Worm (Caenorhabditis elegans) whole organism, L4 larva: ENCODE results near the gene rsr-2.

Experiments
- F26F4.8 ChIP-seq: fragments of 200-800 bp; sonication (Bioruptor generic); conservative IDR thresholded peaks from 2 replicates; pipeline ENCODE4 v1.3.6; 2022; ENCODE audit warnings: missing genetic modification characterization, missing compliant biosample characterization
- F37D6.2 ChIP-seq: sonication (generic microtip); optimal IDR thresholded peaks from 2 replicates; lab custom pipeline; 2016; ENCODE audit warnings: mild to moderate bottlenecking, missing genetic modification characterization, missing compliant biosample characterization
- F44E2.7 ChIP-seq: fragments of 200-800 bp; sonication (Bioruptor generic); IDR thresholded peaks from 2 replicates; pipeline ENCODE4 v2.1.2; 2022; ENCODE audit warnings: missing genetic modification characterization, missing compliant biosample characterization
- R02D3.7 ChIP-seq: fragments of 150-350 bp; sonication (generic microtip); optimal IDR thresholded peaks from 3 replicates; lab custom pipeline; 2014; ENCODE audit warnings: missing biosample characterization, missing genetic modification characterization
- Y5F2A.4 ChIP-seq: fragments of 200-800 bp; sonication (Bioruptor generic); optimal IDR thresholded peaks from 2 replicates; lab custom pipeline; 2018; ENCODE audit warnings: mild to moderate bottlenecking, missing genetic modification characterization, missing compliant biosample characterization
- ZK337.2 ChIP-seq: fragments of 200-800 bp; sonication (Bioruptor generic); IDR thresholded peaks from 2 replicates; pipeline ENCODE4 v1.3.6; 2022; ENCODE audit warnings: missing genetic modification reagents, missing genetic modification characterization, missing compliant biosample characterization
- ZK546.5 ChIP-seq, 2 experiments: sonication (generic microtip); optimal IDR thresholded peaks; 2 replicates each; lab custom pipeline; 2017; ENCODE audit warnings: missing biosample characterization in 2 of 2, missing genetic modification characterization in 2 of 2
- aly-2 ChIP-seq: sonication (generic microtip); optimal IDR thresholded peaks from 2 replicates; lab custom pipeline; 2018; ENCODE audit warnings: missing biosample characterization, missing genetic modification characterization
- ama-1 ChIP-seq: fragments of 150-350 bp; optimal IDR thresholded peaks from 2 replicates; lab custom pipeline; 2014; ENCODE audit warnings: inconsistent platforms, mixed read lengths
- arid-1 ChIP-seq: fragments of 200-800 bp; sonication (Bioruptor generic); conservative IDR thresholded peaks from 2 replicates; pipeline ENCODE4 v1.3.6; 2022; ENCODE audit warnings: missing genetic modification reagents, missing genetic modification characterization, missing compliant biosample characterization
- ceh-20 ChIP-seq: fragments of 200-800 bp; sonication (Bioruptor generic); IDR thresholded peaks from 2 replicates; pipeline ENCODE4 v1.3.6; 2022; ENCODE audit warnings: missing genetic modification reagents, missing genetic modification characterization, missing compliant biosample characterization
- ceh-28 ChIP-seq: fragments of 150-350 bp; optimal IDR thresholded peaks from 2 replicates; lab custom pipeline; 2014; ENCODE audit warnings: missing biosample characterization, missing genetic modification reagents, missing genetic modification characterization
- ceh-32 ChIP-seq: sonication (generic microtip); optimal IDR thresholded peaks from 2 replicates; lab custom pipeline; 2016; ENCODE audit warnings: mild to moderate bottlenecking, missing genetic modification characterization, missing compliant biosample characterization; ENCODE audit not compliant: poor library complexity
- ceh-44 ChIP-seq: fragments of 200-800 bp; sonication (Bioruptor generic); IDR thresholded peaks from 2 replicates; pipeline ENCODE4 v1.3.6; 2022; ENCODE audit warnings: missing genetic modification reagents, missing genetic modification characterization, missing compliant biosample characterization
- cey-2 ChIP-seq: sonication (generic microtip); optimal IDR thresholded peaks from 3 replicates; lab custom pipeline; 2017; ENCODE audit warnings: missing genetic modification characterization, mild to moderate bottlenecking, missing compliant biosample characterization, antibody characterized with exemption, borderline replicate concordance; ENCODE audit not compliant: insufficient read depth
- dmd-6 ChIP-seq: fragments of 200-800 bp; sonication (Bioruptor generic); IDR thresholded peaks from 2 replicates; pipeline ENCODE4 v1.3.6; 2022; ENCODE audit warnings: missing genetic modification reagents, missing genetic modification characterization, missing compliant biosample characterization
- dmd-8 ChIP-seq: fragments of 200-800 bp; sonication (Bioruptor generic); IDR thresholded peaks from 2 replicates; pipeline ENCODE4 v1.3.6; 2022; ENCODE audit warnings: missing genetic modification characterization, missing compliant biosample characterization
- dmd-9 ChIP-seq: fragments of 200-800 bp; sonication (Bioruptor generic); IDR thresholded peaks from 2 replicates; pipeline ENCODE4 v1.3.6; 2022; ENCODE audit warnings: missing genetic modification reagents, missing genetic modification characterization, missing compliant biosample characterization
- dpl-1 ChIP-seq: fragments of 150-350 bp; optimal IDR thresholded peaks from 2 replicates; lab custom pipeline; 2014; ENCODE audit warnings: missing biosample characterization, missing genetic modification reagents, missing genetic modification characterization
- egl-27 ChIP-seq: sonication (generic microtip); optimal IDR thresholded peaks from 3 replicates; lab custom pipeline; 2017; ENCODE audit warnings: missing biosample characterization, missing genetic modification reagents, missing genetic modification characterization
- fkh-10 ChIP-seq: fragments of 150-350 bp; optimal IDR thresholded peaks from 2 replicates; lab custom pipeline; 2014; ENCODE audit warnings: missing biosample characterization, missing genetic modification reagents, missing genetic modification characterization
- gei-8 ChIP-seq: fragments of 200-800 bp; sonication (Bioruptor generic); optimal IDR thresholded peaks from 2 replicates; lab custom pipeline; 2018; ENCODE audit warnings: mild to moderate bottlenecking, missing genetic modification characterization, missing compliant biosample characterization
- hif-1 ChIP-seq, 2 experiments: sonication (generic microtip); optimal IDR thresholded peaks; 2 replicates each; lab custom pipeline; 2016 to 2017; ENCODE audit warnings: missing compliant biosample characterization in 2 of 2, missing genetic modification characterization in 2 of 2, missing genetic modification reagents in 2 of 2, missing genotype in 2 of 2, mild to moderate bottlenecking in 1 of 2
- hlh-11 ChIP-seq: fragments of 200-800 bp; sonication (Bioruptor generic); optimal IDR thresholded peaks from 2 replicates; lab custom pipeline; 2018; ENCODE audit warnings: mild to moderate bottlenecking, missing genetic modification characterization, missing compliant biosample characterization
- lin-1 ChIP-seq: fragments of 200-800 bp; sonication (Bioruptor generic); IDR thresholded peaks from 2 replicates; pipeline ENCODE4 v1.3.6; 2022; ENCODE audit warnings: missing genetic modification reagents, missing genetic modification characterization, missing compliant biosample characterization
- lin-13 ChIP-seq: fragments of 150-350 bp; optimal IDR thresholded peaks from 2 replicates; lab custom pipeline; 2014; ENCODE audit warnings: missing biosample characterization, missing genetic modification reagents, missing genetic modification characterization
- lin-29 ChIP-seq: fragments of 200-800 bp; sonication (Bioruptor generic); IDR thresholded peaks from 2 replicates; pipeline ENCODE4 v1.3.6; 2022; ENCODE audit warnings: missing genetic modification reagents, missing genetic modification characterization, missing compliant biosample characterization
- lin-38 ChIP-seq: fragments of 200-800 bp; sonication (Bioruptor generic); IDR thresholded peaks from 2 replicates; pipeline ENCODE4 v1.3.6; 2022; ENCODE audit warnings: missing genetic modification reagents, missing genetic modification characterization, missing compliant biosample characterization
- madf-9 ChIP-seq: fragments of 200-800 bp; sonication (Bioruptor generic); conservative IDR thresholded peaks from 2 replicates; pipeline ENCODE4 v1.3.6; 2022; ENCODE audit warnings: missing genetic modification reagents, missing genetic modification characterization, missing compliant biosample characterization
- mdt-29 ChIP-seq: fragments of 200-800 bp; sonication (Bioruptor generic); IDR thresholded peaks from 2 replicates; pipeline ENCODE4 v1.3.6; 2022; ENCODE audit warnings: missing genetic modification reagents, missing genetic modification characterization, missing compliant biosample characterization
- mep-1 ChIP-seq: fragments of 150-350 bp; sonication (generic microtip); optimal IDR thresholded peaks from 3 replicates; lab custom pipeline; 2014; ENCODE audit warnings: missing biosample characterization, missing genetic modification characterization
- mes-2 ChIP-seq: sonication (generic microtip); optimal IDR thresholded peaks from 2 replicates; lab custom pipeline; 2016; ENCODE audit warnings: missing genotype, mild to moderate bottlenecking, missing genetic modification characterization, missing compliant biosample characterization; ENCODE audit not compliant: poor library complexity, severe bottlenecking
- nhr-111 ChIP-seq: fragments of 200-800 bp; sonication (Bioruptor generic); optimal IDR thresholded peaks from 2 replicates; lab custom pipeline; 2018; ENCODE audit warnings: mild to moderate bottlenecking, missing genetic modification characterization, missing compliant biosample characterization
- nhr-25 ChIP-seq: sonication (generic microtip); optimal IDR thresholded peaks from 2 replicates; lab custom pipeline; 2017; ENCODE audit warnings: missing genetic modification characterization, mild to moderate bottlenecking, missing compliant biosample characterization, antibody characterized with exemption, moderate library complexity, borderline replicate concordance; ENCODE audit not compliant: insufficient read depth
- nhr-41 ChIP-seq: fragments of 200-800 bp; sonication (Bioruptor generic); IDR thresholded peaks from 2 replicates; pipeline ENCODE4 v1.3.6; 2022; ENCODE audit warnings: missing genetic modification reagents, missing genetic modification characterization, missing compliant biosample characterization
- nhr-6 ChIP-seq: fragments of 150-350 bp; optimal IDR thresholded peaks from 2 replicates; lab custom pipeline; 2014; ENCODE audit warnings: missing biosample characterization, missing genetic modification characterization
- nhr-76 ChIP-seq: fragments of 150-350 bp; optimal IDR thresholded peaks from 2 replicates; lab custom pipeline; 2014; ENCODE audit warnings: missing biosample characterization, missing genetic modification characterization
- nhr-77 ChIP-seq: fragments of 150-350 bp; optimal IDR thresholded peaks from 2 replicates; lab custom pipeline; 2014; ENCODE audit warnings: missing biosample characterization, missing genetic modification characterization
- pha-4 ChIP-seq, 2 experiments: fragments of 150-350 bp in 1 of 2; fragments of 200-800 bp in 1 of 2; sonication (Bioruptor generic) in 1 of 2; IDR thresholded peaks in 1 of 2; optimal IDR thresholded peaks in 1 of 2; 2 replicates each; pipeline versions ENCODE4 v1.3.6 to Lab custom; 2014 to 2022; ENCODE audit warnings: missing genetic modification characterization in 2 of 2, missing genetic modification reagents in 2 of 2, missing biosample characterization in 1 of 2, missing compliant biosample characterization in 1 of 2
- php-3 ChIP-seq: fragments of 200-800 bp; sonication (Bioruptor generic); IDR thresholded peaks from 2 replicates; pipeline ENCODE4 v1.3.6; 2022; ENCODE audit warnings: missing genetic modification reagents, missing genetic modification characterization, missing compliant biosample characterization
- sdz-12 ChIP-seq: fragments of 200-800 bp; sonication (Bioruptor generic); optimal IDR thresholded peaks from 2 replicates; lab custom pipeline; 2018; ENCODE audit warnings: mild to moderate bottlenecking, missing genetic modification characterization, missing compliant biosample characterization
- set-16 ChIP-seq: fragments of 200-800 bp; sonication (Bioruptor generic); IDR thresholded peaks from 2 replicates; pipeline ENCODE4 v1.3.6; 2022; ENCODE audit warnings: missing genetic modification reagents, missing genetic modification characterization, missing compliant biosample characterization
- snpc-1.2 ChIP-seq: fragments of 200-800 bp; sonication (Bioruptor generic); IDR thresholded peaks from 2 replicates; pipeline ENCODE4 v1.3.6; 2022; ENCODE audit warnings: missing genetic modification reagents, missing genetic modification characterization, missing compliant biosample characterization
- snpc-4 ChIP-seq: fragments of 150-350 bp; optimal IDR thresholded peaks from 2 replicates; lab custom pipeline; 2014; ENCODE audit warnings: missing biosample characterization, missing genetic modification characterization
- spr-1 ChIP-seq: sonication (generic microtip); optimal IDR thresholded peaks from 2 replicates; lab custom pipeline; 2016; ENCODE audit warnings: mild to moderate bottlenecking, missing genetic modification characterization, missing compliant biosample characterization
- spr-3 ChIP-seq: fragments of 200-800 bp; sonication (Bioruptor generic); optimal IDR thresholded peaks from 2 replicates; lab custom pipeline; 2018; ENCODE audit warnings: mild to moderate bottlenecking, missing genetic modification characterization, missing compliant biosample characterization
- tra-1 ChIP-seq: fragments of 200-800 bp; sonication (Bioruptor generic); IDR thresholded peaks from 2 replicates; pipeline ENCODE4 v1.3.6; 2022; ENCODE audit warnings: missing genetic modification reagents, missing genetic modification characterization, missing compliant biosample characterization
- unc-39 ChIP-seq: sonication (generic microtip); optimal IDR thresholded peaks from 2 replicates; lab custom pipeline; 2017; ENCODE audit warnings: missing biosample characterization, missing genetic modification characterization
- zip-2 ChIP-seq: fragments of 150-350 bp; optimal IDR thresholded peaks from 2 replicates; lab custom pipeline; 2014; ENCODE audit warnings: missing biosample characterization, missing genetic modification characterization
- ztf-7 ChIP-seq: fragments of 150-350 bp; optimal IDR thresholded peaks from 2 replicates; lab custom pipeline; 2014; ENCODE audit warnings: missing biosample characterization, missing genetic modification characterization

The rsr-2 gene

DNA sequence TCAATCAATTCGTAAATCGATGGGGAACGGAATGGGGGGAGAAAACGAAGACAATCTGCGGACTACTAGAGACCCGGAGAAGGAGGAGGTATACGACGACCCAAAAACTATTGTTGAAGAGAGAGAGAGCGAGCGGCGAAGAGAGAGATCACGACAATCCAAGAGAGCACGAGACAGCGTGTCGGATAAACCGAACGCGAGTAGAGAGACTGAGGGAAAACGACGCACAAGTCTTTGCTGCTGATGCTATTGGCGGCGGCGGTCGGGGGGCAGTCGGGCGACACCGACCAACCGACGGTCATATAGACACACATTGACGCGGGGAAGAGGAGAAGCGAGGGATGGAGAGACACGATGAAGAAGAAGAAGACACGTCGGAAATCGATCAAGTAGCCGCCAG lies 2.6 kb upstream of the rsr-2 start (continued):
- TF ChIP-seq ztf-7 (tag; lab: Kevin White, UChicago) = peak; percentile 16
- TF ChIP-seq hif-1 (tag; optimal IDR thresholded peaks at IDR 0.05; lab: Kevin White, UChicago) = peak in 1 of 2 experiments; percentile 40
- TF ChIP-seq ama-1 (lab: Kevin White, UChicago) = no peak
- no peak for TF ChIP-seq unc-39 (tag; lab: Kevin White, UChicago)
- TF ChIP-seq nhr-25 (tag; lab: Kevin White, UChicago) = peak; percentile 83
- TF ChIP-seq R02D3.7 (tag; lab: Kevin White, UChicago) = no peak
- TF ChIP-seq ceh-32 (tag; lab: Kevin White, UChicago) = no peak
- no peak for TF ChIP-seq zip-2 (tag; lab: Kevin White, UChicago)
- peak; percentile 52 for TF ChIP-seq dmd-6 (GFP tag; lab: Robert Waterston, UW)
- no peak for TF ChIP-seq gei-8 (GFP tag; lab: Kevin White, UChicago)
- peak; percentile 46 for TF ChIP-seq nhr-77 (tag; lab: Kevin White, UChicago)
- TF ChIP-seq pha-4 (GFP tag; IDR thresholded peaks at IDR 0.05; lab: Robert Waterston, UW) = 0 out of 2 replicates have a peak, but pooled peaks have one; percentile 33
- no peak for TF ChIP-seq pha-4 (tag; optimal IDR thresholded peaks at IDR 0.05; lab: Kevin White, UChicago)
- TF ChIP-seq spr-3 (GFP tag; lab: Kevin White, UChicago) = peak; percentile 61
- no peak for TF ChIP-seq nhr-111 (GFP tag; lab: Kevin White, UChicago)
- TF ChIP-seq sdz-12 (GFP tag; lab: Kevin White, UChicago) = no peak
- TF ChIP-seq snpc-4 (tag; lab: Kevin White, UChicago) = no peak
- no peak for TF ChIP-seq cey-2
- no peak for TF ChIP-seq F26F4.8
- TF ChIP-seq F44E2.7 (GFP tag; lab: Robert Waterston, UW) = 0 out of 2 replicates have a peak, but pooled peaks have one; percentile 60
- peak; percentile 2 for TF ChIP-seq spr-1 (tag; lab: Kevin White, UChicago)
- TF ChIP-seq arid-1 (GFP tag; lab: Robert Waterston, UW) = peak; percentile 57
- TF ChIP-seq ceh-44 = no peak
- no peak for TF ChIP-seq dmd-9 (GFP tag; lab: Robert Waterston, UW)
- TF ChIP-seq mep-1 (tag; lab: Kevin White, UChicago) = peak; percentile 89
- TF ChIP-seq nhr-41 (GFP tag; lab: Robert Waterston, UW) = no peak
- no peak for TF ChIP-seq lin-29 (GFP tag; lab: Robert Waterston, UW)
- TF ChIP-seq lin-13 = peak; percentile 54
- no peak for TF ChIP-seq ZK546.5 (tag; optimal IDR thresholded peaks at IDR 0.05; lab: Kevin White, UChicago)
- peak; percentile 65 for TF ChIP-seq ceh-28
- peak; percentile 84 for TF ChIP-seq hlh-11 (tag; lab: Kevin White, UChicago)
- peak; percentile 87 for TF ChIP-seq set-16 (GFP tag; lab: Robert Waterston, UW)
- TF ChIP-seq php-3 (GFP tag; lab: Robert Waterston, UW) = 0 out of 2 replicates have a peak, but pooled peaks have one; percentile 13
- TF ChIP-seq egl-27 = no peak
- no peak for TF ChIP-seq Y5F2A.4
- TF ChIP-seq ZK337.2 (GFP tag; lab: Robert Waterston, UW) = no peak
- TF ChIP-seq madf-9 (GFP tag; lab: Robert Waterston, UW) = peak; percentile 29; the same call in 1 of the 2 replicates
- TF ChIP-seq dmd-8 = peak; percentile 72
- TF ChIP-seq nhr-6 (tag; lab: Kevin White, UChicago) = no peak
- peak; percentile 56; the same call in 1 of the 2 replicates for TF ChIP-seq lin-38 (GFP tag; lab: Robert Waterston, UW)
- peak; percentile 58 for TF ChIP-seq mes-2
- TF ChIP-seq snpc-1.2 (GFP tag; lab: Robert Waterston, UW) = no peak
- peak; percentile 37 for TF ChIP-seq dpl-1 (GFP tag; lab: Kevin White, UChicago)
- no peak for TF ChIP-seq aly-2
- no peak for TF ChIP-seq mdt-29
- no peak for TF ChIP-seq lin-1 (GFP tag; lab: Robert Waterston, UW)
- TF ChIP-seq ceh-20 (GFP tag; lab: Robert Waterston, UW) = peak; percentile 58; the same call in 1 of the 2 replicates
- TF ChIP-seq nhr-76 (tag; lab: Kevin White, UChicago) = no peak
- TF ChIP-seq F37D6.2 (tag; lab: Kevin White, UChicago) = peak; percentile 67
- TF ChIP-seq tra-1 = no peak
- no peak for TF ChIP-seq fkh-10 (GFP tag; lab: Kevin White, UChicago)
